Worm (Caenorhabditis elegans) whole organism, midembryonic: ENCODE results near the gene srh-47.
"Not testable (repeated sequence)": the region's sequence is repeated elsewhere in the genome, so short reads cannot be mapped to it uniquely, and the experiment has no call there.

ENCODE experiments used
- T22C8.4 ChIP-seq: fragments of 200-800 bp; sonication (Bioruptor generic); IDR thresholded peaks from 2 replicates; pipeline ENCODE4 v1.3.6; 2022; ENCODE audit warnings: missing genetic modification characterization, missing compliant biosample characterization
- cog-1 ChIP-seq: sonication (generic microtip); optimal IDR thresholded peaks from 2 replicates; lab custom pipeline; 2016; ENCODE audit warnings: missing genetic modification characterization, missing compliant biosample characterization
- flt-1 ChIP-seq: fragments of 200-800 bp; sonication (Bioruptor generic); IDR thresholded peaks from 2 replicates; pipeline ENCODE4 v1.3.6; 2022; ENCODE audit warnings: missing genetic modification characterization, missing compliant biosample characterization
- klf-2 ChIP-seq: fragments of 200-800 bp; sonication (Bioruptor generic); conservative IDR thresholded peaks from 2 replicates; pipeline ENCODE4 v1.3.6; 2022; ENCODE audit warnings: missing genetic modification reagents, missing genetic modification characterization, missing compliant biosample characterization
- med-1 ChIP-seq: sonication (generic microtip); optimal IDR thresholded peaks from 2 replicates; lab custom pipeline; 2017; ENCODE audit warnings: missing genetic modification characterization, mild to moderate bottlenecking, missing compliant biosample characterization, antibody characterized with exemption, missing genetic modification reagents; ENCODE audit not compliant: insufficient read depth
- ref-1 ChIP-seq: fragments of 200-800 bp; sonication (Bioruptor generic); conservative IDR thresholded peaks from 2 replicates; pipeline ENCODE4 v1.3.6; 2022; ENCODE audit warnings: missing genetic modification reagents, missing genetic modification characterization, missing compliant biosample characterization
- tab-1 ChIP-seq: fragments of 200-800 bp; sonication (Bioruptor generic); IDR thresholded peaks from 2 replicates; pipeline ENCODE4 v1.3.6; 2022; ENCODE audit warnings: missing genetic modification characterization, missing compliant biosample characterization
- ztf-23 ChIP-seq: fragments of 200-800 bp; sonication (Bioruptor generic); IDR thresholded peaks from 2 replicates; pipeline ENCODE4 v1.3.6; 2022; ENCODE audit warnings: missing genetic modification reagents, missing genetic modification characterization, missing compliant biosample characterization
- ztf-29 ChIP-seq: fragments of 200-800 bp; sonication (Bioruptor generic); IDR thresholded peaks from 2 replicates; pipeline ENCODE4 v1.3.6; 2022; ENCODE audit warnings: missing genetic modification reagents, missing genetic modification characterization, missing compliant biosample characterization

The srh-47 gene

DNA sequence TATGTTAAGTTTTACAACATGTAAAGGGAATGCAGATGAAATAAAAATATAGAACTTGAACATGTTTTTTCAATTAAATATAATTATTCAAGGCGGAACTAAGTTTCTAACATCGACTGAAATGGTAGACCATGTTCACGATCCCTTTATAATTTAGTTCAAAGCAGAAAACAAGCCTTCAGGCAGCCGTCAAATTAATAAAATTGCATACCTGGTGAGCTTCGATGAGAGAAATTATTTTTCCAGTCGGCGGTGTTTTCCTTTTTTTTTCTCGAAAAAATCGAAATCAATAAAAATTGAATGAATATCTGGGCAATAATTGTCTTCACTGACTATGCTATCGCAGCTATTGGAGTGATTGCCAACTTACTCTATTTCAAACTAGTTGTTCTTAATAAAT lies 9.6 kb downstream of the srh-47 start, which contains the start of gene C03E10.1:
Gene C03E10.1 (plus strand): TSS at position 301 of the 400 bp plus-strand sequence.
- TF ChIP-seq ztf-29 (GFP tag; lab: Robert Waterston, UW) (no peak), tab-1 (no peak), flt-1 (GFP tag; lab: Robert Waterston, UW) (no peak), cog-1 (tag; lab: Kevin White, UChicago) (no peak), klf-2 (GFP tag; lab: Robert Waterston, UW) (no peak), med-1 (GFP tag; lab: Kevin White, UChicago) (no peak), T22C8.4 (GFP tag; lab: Robert Waterston, UW) (no peak), ref-1 (GFP tag; lab: Robert Waterston, UW) (no peak), ztf-23 (no peak)

DNA sequence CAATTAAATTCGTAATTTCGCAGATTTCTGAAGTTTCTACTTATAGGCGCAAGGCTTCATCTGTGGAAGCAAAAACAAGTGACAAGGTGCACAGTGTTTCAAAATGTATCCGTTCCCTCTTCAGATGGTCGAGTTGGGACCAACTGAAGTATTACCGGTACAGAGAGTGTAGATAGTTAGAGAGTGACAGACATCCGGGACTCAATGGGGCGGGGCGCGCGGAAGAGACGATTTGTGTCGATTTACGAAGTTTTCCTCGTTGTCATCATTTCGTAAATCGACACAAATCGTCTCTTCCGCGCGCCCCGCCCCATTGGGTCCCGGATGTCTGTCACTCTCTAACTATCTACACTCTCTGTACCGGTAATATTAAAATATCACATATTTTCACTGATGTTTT lies 14.3 kb downstream of the srh-47 start, which contains the start of gene C03E10.3:
Gene C03E10.3 (plus strand): TSS at position 301 of the 400 bp plus-strand sequence.
- not testable (repeated sequence) for TF ChIP-seq klf-2 (GFP tag; lab: Robert Waterston, UW); T22C8.4 (GFP tag; lab: Robert Waterston, UW); ztf-23

DNA sequence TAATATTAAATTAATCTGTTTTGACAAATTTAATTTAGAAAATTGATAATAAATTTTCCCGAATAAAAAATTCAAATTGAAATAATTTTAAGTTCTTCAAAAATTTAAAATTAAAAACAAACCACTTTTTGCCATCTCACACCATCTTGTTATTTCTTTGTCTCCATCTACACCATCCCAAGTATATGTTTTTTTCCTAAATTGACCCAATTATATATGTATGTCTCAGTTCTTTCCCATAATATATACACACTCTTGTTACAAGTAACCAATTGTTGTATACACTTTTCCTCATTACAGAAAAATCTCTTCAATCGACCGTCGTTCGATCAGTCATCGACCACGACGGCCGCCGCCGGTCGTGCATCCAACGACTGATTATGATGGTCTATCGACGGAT lies 18.2 kb downstream of the srh-47 start, which contains the start of gene gly-20:
Gene gly-20 (plus strand): TSS at position 301 of the 400 bp plus-strand sequence.
- TF ChIP-seq ref-1 (GFP tag; lab: Robert Waterston, UW) (no peak), ztf-29 (GFP tag; lab: Robert Waterston, UW) (no peak), flt-1 (GFP tag; lab: Robert Waterston, UW) (no peak), T22C8.4 (GFP tag; lab: Robert Waterston, UW) (no peak), cog-1 (tag; lab: Kevin White, UChicago) (no peak), ztf-23 (no peak), med-1 (GFP tag; lab: Kevin White, UChicago) (no peak), tab-1 (no peak), klf-2 (GFP tag; lab: Robert Waterston, UW) (no peak)

DNA sequence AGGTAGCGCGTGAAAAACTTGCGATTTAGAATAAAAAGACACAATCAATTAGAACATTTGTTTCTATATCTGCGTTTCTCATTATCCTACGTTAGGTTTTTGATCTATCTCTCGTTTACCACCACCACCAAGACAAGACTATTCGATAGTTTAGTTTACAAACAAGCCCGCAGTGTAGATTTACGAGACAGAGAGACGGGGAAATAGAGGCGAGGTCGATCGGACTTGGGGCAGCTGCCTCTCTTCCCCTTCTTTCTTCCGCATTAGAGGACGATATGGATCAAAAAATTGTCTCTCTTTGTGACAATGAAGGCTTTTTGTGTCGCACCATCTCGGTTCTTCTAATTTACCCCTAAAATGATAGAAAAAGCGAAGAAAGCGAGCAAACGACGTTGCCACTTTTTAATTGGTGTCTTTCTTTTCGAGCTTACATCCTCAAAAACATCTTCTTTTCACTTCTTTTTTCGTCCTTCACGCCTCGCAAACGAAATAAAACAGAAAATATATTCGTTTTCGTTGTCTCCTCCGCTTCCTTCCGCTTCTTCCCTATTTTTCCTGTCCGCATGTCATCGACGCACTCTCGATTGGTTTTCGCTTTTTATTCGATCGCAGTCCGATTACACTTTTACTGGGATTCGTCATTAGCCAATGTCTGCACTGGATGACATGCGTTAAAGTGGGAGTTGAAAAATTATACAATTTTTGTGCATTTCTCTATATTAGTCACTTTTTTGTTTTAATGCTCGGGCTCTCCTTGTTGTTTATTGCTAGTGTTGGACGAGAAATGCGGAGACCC lies 18.8 kb downstream of the srh-47 start:
- TF ChIP-seq ref-1 (GFP tag; lab: Robert Waterston, UW) (no peak), klf-2 (GFP tag; lab: Robert Waterston, UW) (no peak), ztf-23 (no peak), tab-1 (no peak), med-1 (GFP tag; lab: Kevin White, UChicago) (no peak), ztf-29 (GFP tag; lab: Robert Waterston, UW) (0 out of 2 replicates have a peak, but pooled peaks have one; percentile 11), flt-1 (GFP tag; lab: Robert Waterston, UW) (no peak), cog-1 (tag; lab: Kevin White, UChicago) (peak; percentile 55)

DNA sequence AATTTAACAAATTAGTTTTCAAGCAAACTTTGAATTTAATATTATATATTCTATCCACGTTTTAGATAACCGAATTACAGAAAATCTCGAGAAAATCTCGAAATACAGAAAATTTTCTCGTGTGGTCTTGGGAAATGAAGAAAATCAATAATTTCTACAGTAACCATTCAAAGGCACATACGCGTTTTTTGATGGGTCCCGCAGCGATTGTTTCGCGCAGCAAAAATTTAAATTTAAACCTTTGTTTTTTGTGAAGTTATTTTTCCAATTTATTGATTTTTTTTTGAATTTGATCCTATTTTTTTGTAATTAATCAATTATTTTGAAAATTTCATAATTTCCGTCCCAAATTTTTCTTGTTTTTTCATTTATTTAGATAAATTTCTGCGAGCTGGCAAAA lies 20.9 kb downstream of the srh-47 start:
- TF ChIP-seq cog-1 (tag; lab: Kevin White, UChicago) (no peak), ztf-23 (no peak), med-1 (GFP tag; lab: Kevin White, UChicago) (no peak), ztf-29 (GFP tag; lab: Robert Waterston, UW) (no peak), T22C8.4 (GFP tag; lab: Robert Waterston, UW) (peak; percentile 62), klf-2 (GFP tag; lab: Robert Waterston, UW) (no peak)

DNA sequence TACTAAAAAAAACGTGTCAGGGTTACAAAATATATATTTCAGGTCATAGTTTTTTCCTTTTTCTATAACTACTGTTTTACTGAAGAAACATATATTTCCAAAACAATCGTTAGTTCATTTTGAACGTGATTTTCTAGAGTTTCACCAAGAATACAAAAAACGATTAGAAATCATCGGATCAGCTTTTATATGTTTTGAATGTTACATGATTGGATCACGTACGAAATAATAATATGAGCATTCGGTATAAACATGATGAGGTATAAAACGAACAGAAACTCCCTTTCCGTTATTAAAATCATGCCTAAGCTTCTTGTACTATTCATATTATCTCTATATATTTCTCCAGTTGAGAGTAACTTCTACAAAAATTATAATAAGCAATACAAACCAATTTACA lies 27.6 kb downstream of the srh-47 start, which contains the start of gene clec-223:
Gene clec-223 (plus strand): TSS at position 301 of the 400 bp plus-strand sequence.
- no peak for TF ChIP-seq med-1 (GFP tag; lab: Kevin White, UChicago)
- TF ChIP-seq flt-1 (GFP tag; lab: Robert Waterston, UW): no peak
- no peak for TF ChIP-seq cog-1 (tag; lab: Kevin White, UChicago)
- TF ChIP-seq ztf-29 (GFP tag; lab: Robert Waterston, UW): no peak
- TF ChIP-seq ref-1 (GFP tag; lab: Robert Waterston, UW): no peak
- no peak for TF ChIP-seq tab-1
- TF ChIP-seq klf-2 (GFP tag; lab: Robert Waterston, UW): no peak
- no peak for TF ChIP-seq T22C8.4 (GFP tag; lab: Robert Waterston, UW)
- TF ChIP-seq ztf-23: no peak

DNA sequence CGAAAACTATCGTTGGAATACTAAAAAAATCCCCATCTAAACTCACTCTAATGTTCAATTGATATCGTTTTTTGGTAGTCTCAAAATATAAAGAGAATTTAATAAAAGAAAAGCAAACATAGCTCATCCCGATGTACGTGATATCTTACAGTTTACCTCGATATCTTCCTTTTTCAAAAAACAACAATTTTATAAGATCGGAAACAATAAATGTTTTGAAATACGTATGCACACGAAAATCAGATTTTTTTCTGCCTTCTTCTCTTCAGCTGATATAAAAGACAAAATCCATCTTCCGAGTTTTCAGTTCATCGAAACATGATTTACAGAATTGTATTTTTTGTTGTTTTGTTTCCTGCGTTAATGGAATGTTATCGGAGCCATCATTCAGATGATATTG lies 29.4 kb downstream of the srh-47 start, which contains the start of gene clec-222:
Gene clec-222 (plus strand): TSS at position 301 of the 400 bp plus-strand sequence.
- TF ChIP-seq tab-1: no peak
- TF ChIP-seq ztf-23: no peak
- TF ChIP-seq flt-1 (GFP tag; lab: Robert Waterston, UW): no peak
- TF ChIP-seq klf-2 (GFP tag; lab: Robert Waterston, UW): no peak
- no peak for TF ChIP-seq cog-1 (tag; lab: Kevin White, UChicago)
- no peak for TF ChIP-seq T22C8.4 (GFP tag; lab: Robert Waterston, UW)
- no peak for TF ChIP-seq ztf-29 (GFP tag; lab: Robert Waterston, UW)
- no peak for TF ChIP-seq med-1 (GFP tag; lab: Kevin White, UChicago)
- TF ChIP-seq ref-1 (GFP tag; lab: Robert Waterston, UW): no peak

DNA sequence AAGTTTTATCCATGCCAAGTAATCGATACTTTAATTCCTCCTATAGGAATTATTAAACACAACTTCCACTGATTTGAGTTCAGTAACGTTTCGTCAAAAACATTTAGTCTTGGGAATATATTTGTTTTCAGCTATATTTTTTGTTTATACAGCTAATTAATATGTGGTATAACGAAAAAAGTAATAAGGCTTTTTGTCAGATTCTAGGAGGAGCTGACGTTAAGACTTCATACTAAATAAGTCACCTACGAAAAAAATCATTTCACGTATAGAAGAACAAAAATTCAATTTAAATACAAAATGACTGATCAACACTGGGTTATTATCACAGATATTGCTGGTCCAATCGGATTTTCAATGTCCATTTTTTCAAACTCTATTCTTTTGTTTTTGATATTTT lies 31.6 kb downstream of the srh-47 start, which contains the start of gene str-115:
Gene str-115 (plus strand): TSS at position 301 of the 400 bp plus-strand sequence.
- TF ChIP-seq T22C8.4 (GFP tag; lab: Robert Waterston, UW) (no peak), med-1 (GFP tag; lab: Kevin White, UChicago) (no peak), ztf-29 (GFP tag; lab: Robert Waterston, UW) (no peak), tab-1 (no peak), cog-1 (tag; lab: Kevin White, UChicago) (no peak), flt-1 (GFP tag; lab: Robert Waterston, UW) (no peak), klf-2 (GFP tag; lab: Robert Waterston, UW) (no peak), ref-1 (GFP tag; lab: Robert Waterston, UW) (no peak), ztf-23 (no peak)

DNA sequence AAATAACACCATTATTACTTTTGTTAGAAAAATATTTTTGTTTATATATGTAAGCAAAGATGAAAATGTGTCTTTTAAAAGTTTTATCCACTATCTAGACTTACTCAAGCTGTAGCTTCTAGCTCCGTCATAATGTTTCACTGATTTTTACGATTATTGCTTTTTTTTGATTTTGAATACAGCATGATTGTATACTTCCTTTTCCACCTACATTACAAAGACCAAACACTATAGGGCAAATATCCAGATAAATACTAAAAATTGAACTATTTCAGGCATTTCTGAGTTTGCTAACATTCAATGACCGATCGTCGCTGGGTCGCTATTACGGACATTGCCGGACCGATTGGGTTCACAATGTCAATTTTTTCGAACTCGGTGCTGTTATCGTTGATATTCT lies 33.8 kb downstream of the srh-47 start, which contains the start of gene str-116:
Gene str-116 (plus strand): TSS at position 301 of the 400 bp plus-strand sequence.
- TF ChIP-seq med-1 (GFP tag; lab: Kevin White, UChicago): no peak
